Fruit fly (Drosophila melanogaster) whole organism, embryonic: Measurements from ENCODE around the gene Eip75B.

ENCODE experiments used
- C15 ChIP-seq: fragments of 200-800 bp; sonication (Bioruptor generic); IDR thresholded peaks from 3 replicates; pipeline ENCODE4 v1.3.6; 2022; ENCODE audit warnings: missing biosample characterization, missing genetic modification characterization
- CG10147 ChIP-seq: fragments of 200-800 bp; sonication (Bioruptor generic); optimal IDR thresholded peaks from 2 replicates; lab custom pipeline; 2019; ENCODE audit warnings: missing biosample characterization, mild to moderate bottlenecking, missing genetic modification characterization, moderate library complexity
- CG12236 ChIP-seq: fragments of 200-800 bp; sonication (Bioruptor generic); optimal IDR thresholded peaks from 2 replicates; lab custom pipeline; 2016; ENCODE audit warnings: missing biosample characterization, missing genetic modification characterization
- CG12744 ChIP-seq: fragments of 200-800 bp; sonication (Bioruptor generic); optimal IDR thresholded peaks from 2 replicates; lab custom pipeline; 2016; ENCODE audit warnings: missing biosample characterization, missing genetic modification characterization
- CG1792 ChIP-seq: fragments of 200-800 bp; sonication (Bioruptor generic); optimal IDR thresholded peaks from 2 replicates; lab custom pipeline; 2016; ENCODE audit warnings: missing biosample characterization, missing genetic modification characterization
- CG2120 ChIP-seq: fragments of 200-800 bp; sonication (Bioruptor generic); optimal IDR thresholded peaks from 3 replicates; lab custom pipeline; 2016; ENCODE audit warnings: missing biosample characterization, missing genetic modification characterization
- CG30020 ChIP-seq: fragments of 200-800 bp; optimal IDR thresholded peaks from 2 replicates; lab custom pipeline; 2019; ENCODE audit warnings: missing biosample characterization, mild to moderate bottlenecking, missing genetic modification characterization, moderate library complexity
- CG31224 ChIP-seq: fragments of 200-800 bp; sonication (Bioruptor generic); IDR thresholded peaks from 2 replicates; pipeline ENCODE4 v1.3.6; 2022; ENCODE audit warnings: missing biosample characterization, missing genetic modification characterization
- CG4360 ChIP-seq: fragments of 200-800 bp; sonication (Bioruptor generic); IDR thresholded peaks from 2 replicates; pipeline ENCODE4 v1.3.6; 2022; ENCODE audit warnings: missing biosample characterization, missing genetic modification characterization
- CG4707 ChIP-seq: fragments of 200-800 bp; sonication (Bioruptor generic); optimal IDR thresholded peaks from 2 replicates; lab custom pipeline; 2018; ENCODE audit warnings: missing biosample characterization, mild to moderate bottlenecking, missing genetic modification characterization, moderate library complexity
- CG5180 ChIP-seq: fragments of 200-800 bp; sonication (Bioruptor generic); optimal IDR thresholded peaks from 3 replicates; lab custom pipeline; 2017; ENCODE audit warnings: missing biosample characterization, missing genetic modification characterization, mild to moderate bottlenecking, moderate library complexity, missing genetic modification reagents
- CG7987 ChIP-seq: fragments of 200-800 bp; sonication (Bioruptor generic); optimal IDR thresholded peaks from 2 replicates; lab custom pipeline; 2018; ENCODE audit warnings: missing biosample characterization, mild to moderate bottlenecking, missing genetic modification characterization, moderate library complexity
- CG8089 ChIP-seq: fragments of 200-800 bp; sonication (Bioruptor generic); optimal IDR thresholded peaks from 3 replicates; lab custom pipeline; 2016; ENCODE audit warnings: missing biosample characterization, missing genetic modification characterization
- CG8290 ChIP-seq, 3 experiments: fragments of 200-800 bp; sonication (Bioruptor generic); optimal IDR thresholded peaks; 2 replicates each; lab custom pipeline; 2016 to 2019; ENCODE audit warnings: missing biosample characterization in 3 of 3, missing genetic modification characterization in 3 of 3, mild to moderate bottlenecking in 2 of 3, moderate library complexity in 1 of 3
- Camta ChIP-seq: fragments of 200-800 bp; sonication (Bioruptor generic); optimal IDR thresholded peaks from 2 replicates; lab custom pipeline; 2016; ENCODE audit warnings: missing biosample characterization, missing genetic modification characterization
- CkIIα-i1 ChIP-seq: fragments of 200-800 bp; sonication (Bioruptor generic); IDR thresholded peaks from 2 replicates; pipeline ENCODE4 v1.3.6; 2022; ENCODE audit warnings: missing biosample characterization, missing genetic modification characterization
- CoRest ChIP-seq: fragments of 200-800 bp; sonication (Bioruptor generic); optimal IDR thresholded peaks from 3 replicates; lab custom pipeline; 2018; ENCODE audit warnings: missing biosample characterization, mild to moderate bottlenecking, missing genetic modification characterization, moderate library complexity
- D19A ChIP-seq: fragments of 200-800 bp; optimal IDR thresholded peaks from 3 replicates; lab custom pipeline; 2019; ENCODE audit warnings: missing biosample characterization, mild to moderate bottlenecking, missing genetic modification characterization, moderate library complexity
- D19B ChIP-seq: fragments of 200-800 bp; sonication (Bioruptor generic); optimal IDR thresholded peaks from 2 replicates; lab custom pipeline; 2017; ENCODE audit warnings: missing biosample characterization, mild to moderate bottlenecking, missing genetic modification characterization
- Dip2 ChIP-seq: fragments of 200-800 bp; sonication (Bioruptor generic); IDR thresholded peaks from 2 replicates; pipeline ENCODE4 v1.3.6; 2022; ENCODE audit warnings: missing biosample characterization, missing genetic modification characterization
- Dip3 ChIP-seq: fragments of 200-800 bp; sonication (Bioruptor generic); optimal IDR thresholded peaks from 3 replicates; lab custom pipeline; 2016; ENCODE audit warnings: missing biosample characterization, missing genetic modification characterization
- GATAe ChIP-seq: fragments of 200-800 bp; sonication (Bioruptor generic); conservative IDR thresholded peaks from 2 replicates; pipeline ENCODE4 v1.3.6; 2022; ENCODE audit warnings: missing biosample characterization, missing genetic modification characterization
- Gug ChIP-seq: fragments of 200-800 bp; sonication (Bioruptor generic); IDR thresholded peaks from 4 replicates; pipeline ENCODE4 v1.3.6; 2022; ENCODE audit warnings: missing biosample characterization, missing genetic modification characterization
- Hand ChIP-seq: fragments of 200-800 bp; sonication (Bioruptor generic); optimal IDR thresholded peaks from 2 replicates; lab custom pipeline; 2017; ENCODE audit warnings: mild to moderate bottlenecking, missing biosample characterization, missing genetic modification reagents, missing genetic modification characterization
- Hr78 ChIP-seq, 2 experiments: fragments of 200-800 bp in 1 of 2; fragments of >200 bp in 1 of 2; sonication (Bioruptor generic) in 1 of 2; optimal IDR thresholded peaks; 2 replicates each; lab custom pipeline; 2017 to 2019; ENCODE audit warnings: missing biosample characterization in 2 of 2, missing genetic modification characterization in 2 of 2, mild to moderate bottlenecking in 1 of 2, moderate library complexity in 1 of 2
- Mrtf ChIP-seq: fragments of 200-800 bp; sonication (Bioruptor generic); IDR thresholded peaks from 3 replicates; pipeline ENCODE4 v1.3.6; 2022; ENCODE audit warnings: missing biosample characterization, missing genetic modification characterization
- Opbp ChIP-seq: fragments of 200-800 bp; sonication (Bioruptor generic); IDR thresholded peaks from 3 replicates; pipeline ENCODE4 v1.3.6; 2022; ENCODE audit warnings: missing biosample characterization, missing genetic modification characterization; ENCODE audit not compliant: partially characterized antibody
- Spps ChIP-seq: fragments of 200-800 bp; sonication (Bioruptor generic); optimal IDR thresholded peaks from 2 replicates; lab custom pipeline; 2018; ENCODE audit warnings: missing biosample characterization, mild to moderate bottlenecking, missing genetic modification characterization
- Ssrp ChIP-seq: fragments of 200-800 bp; sonication (Bioruptor generic); optimal IDR thresholded peaks from 2 replicates; lab custom pipeline; 2018; ENCODE audit warnings: missing biosample characterization, mild to moderate bottlenecking, missing genetic modification characterization, moderate library complexity
- ase ChIP-seq: fragments of 200-800 bp; sonication (Bioruptor generic); IDR thresholded peaks from 3 replicates; pipeline ENCODE4 v1.3.6; 2022; ENCODE audit warnings: missing biosample characterization, missing genetic modification characterization
- dm ChIP-seq: fragments of 200-800 bp; sonication (Bioruptor generic); optimal IDR thresholded peaks from 3 replicates; lab custom pipeline; 2016; ENCODE audit warnings: missing biosample characterization, missing genetic modification characterization
- eve ChIP-seq, 2 experiments: fragments of >200 bp; optimal IDR thresholded peaks; 2 replicates each; lab custom pipeline; 2017; ENCODE audit warnings: missing biosample characterization in 2 of 2, missing genetic modification characterization in 2 of 2
- fd96Cb ChIP-seq: fragments of 200-800 bp; sonication (Bioruptor generic); optimal IDR thresholded peaks from 2 replicates; lab custom pipeline; 2018; ENCODE audit warnings: missing biosample characterization, mild to moderate bottlenecking, missing genetic modification characterization, moderate library complexity
- fu2 ChIP-seq: fragments of 200-800 bp; sonication (Bioruptor generic); optimal IDR thresholded peaks from 2 replicates; lab custom pipeline; 2016; ENCODE audit warnings: missing biosample characterization, missing genetic modification characterization
- jigr1 ChIP-seq: fragments of 200-800 bp; sonication (Bioruptor generic); IDR thresholded peaks from 3 replicates; pipeline ENCODE4 v1.3.6; 2022; ENCODE audit warnings: missing biosample characterization, missing genetic modification characterization
- jing ChIP-seq: fragments of 200-800 bp; sonication (Bioruptor generic); optimal IDR thresholded peaks from 2 replicates; lab custom pipeline; 2018; ENCODE audit warnings: missing biosample characterization, mild to moderate bottlenecking, missing genetic modification characterization
- mld ChIP-seq: fragments of 200-800 bp; sonication (Bioruptor generic); IDR thresholded peaks from 3 replicates; pipeline ENCODE4 v1.3.6; 2022; ENCODE audit warnings: missing biosample characterization, missing genetic modification characterization; ENCODE audit not compliant: partially characterized antibody
- psq ChIP-seq: fragments of 200-800 bp; sonication (Bioruptor generic); optimal IDR thresholded peaks from 2 replicates; lab custom pipeline; 2017; ENCODE audit warnings: missing biosample characterization, missing genetic modification characterization
- sens-2 ChIP-seq: fragments of 200-800 bp; sonication (Bioruptor generic); IDR thresholded peaks from 2 replicates; pipeline ENCODE4 v1.3.6; 2022; ENCODE audit warnings: missing biosample characterization, missing genetic modification characterization
- sisA ChIP-seq: fragments of 200-800 bp; sonication (Bioruptor generic); IDR thresholded peaks from 2 replicates; pipeline ENCODE4 v1.3.6; 2022; ENCODE audit warnings: missing biosample characterization, missing genetic modification characterization
- so ChIP-seq: fragments of 200-800 bp; sonication (Bioruptor generic); IDR thresholded peaks from 3 replicates; pipeline ENCODE4 v1.3.6; 2022; ENCODE audit warnings: missing biosample characterization, missing genetic modification characterization
- sob ChIP-seq: fragments of 200-800 bp; sonication (Bioruptor generic); IDR thresholded peaks from 2 replicates; pipeline ENCODE4 v1.3.6; 2022; ENCODE audit warnings: missing biosample characterization, missing genetic modification characterization
- sr ChIP-seq: fragments of 200-800 bp; sonication (Bioruptor generic); IDR thresholded peaks from 3 replicates; pipeline ENCODE4 v1.3.6; 2022; ENCODE audit warnings: missing biosample characterization, missing genetic modification characterization
- sug ChIP-seq: fragments of 200-800 bp; optimal IDR thresholded peaks from 2 replicates; lab custom pipeline; 2019; ENCODE audit warnings: missing biosample characterization, mild to moderate bottlenecking, missing genetic modification characterization, moderate library complexity
- ttk ChIP-seq: fragments of 200-800 bp; sonication (Bioruptor generic); IDR thresholded peaks from 2 replicates; pipeline ENCODE4 v2.1.2; 2022; ENCODE audit warnings: missing biosample characterization, missing genetic modification characterization
- usp ChIP-seq: fragments of >200 bp; optimal IDR thresholded peaks from 2 replicates; lab custom pipeline; 2017; ENCODE audit warnings: missing biosample characterization, missing genetic modification characterization
- wek ChIP-seq: fragments of 200-800 bp; sonication (Bioruptor generic); optimal IDR thresholded peaks from 3 replicates; lab custom pipeline; 2018; ENCODE audit warnings: missing biosample characterization, mild to moderate bottlenecking, missing genetic modification characterization, moderate library complexity
- z ChIP-seq: fragments of 200-800 bp; sonication (Bioruptor generic); IDR thresholded peaks from 3 replicates; pipeline ENCODE4 v1.3.6; 2022; ENCODE audit warnings: missing biosample characterization, missing genetic modification characterization
- zfh2 ChIP-seq: fragments of 200-800 bp; sonication (Bioruptor generic); optimal IDR thresholded peaks from 2 replicates; lab custom pipeline; 2016; ENCODE audit warnings: missing biosample characterization, missing genetic modification characterization

The Eip75B gene

dm6 chr3L:18005055-18005874 is 59.2 kb downstream of the Eip75B start:
- TF ChIP-seq Camta: peak; percentile 86
- TF ChIP-seq sob: no peak
- 0 out of 3 replicates have a peak, but pooled peaks have one; percentile 45 for TF ChIP-seq so
- TF ChIP-seq ttk (GFP tag; lab: Robert Waterston, UW): no peak
- peak; percentile 96 for TF ChIP-seq D19A (tag; lab: Kevin White, UChicago)
- TF ChIP-seq Spps (tag; lab: Kevin White, UChicago): peak; percentile 91
- TF ChIP-seq CG4360: no peak; the same call in 1 of the 2 replicates
- peak; percentile 31 for TF ChIP-seq CG1792 (GFP tag; lab: Kevin White, UChicago)
- peak; percentile 93 for TF ChIP-seq CoRest (tag; lab: Kevin White, UChicago)
- peak; percentile 79 for TF ChIP-seq z (GFP tag; lab: Robert Waterston, UW)
- peak; percentile 24 for TF ChIP-seq sug (tag; lab: Kevin White, UChicago)
- TF ChIP-seq dm (GFP tag; lab: Kevin White, UChicago): peak; percentile 41
- TF ChIP-seq CG2120: peak; percentile 41
- peak; percentile 36 for TF ChIP-seq CG7987 (GFP tag; lab: Kevin White, UChicago)
- peak; percentile 50 for TF ChIP-seq fu2 (GFP tag; lab: Kevin White, UChicago)
- no peak for TF ChIP-seq C15 (GFP tag; lab: Robert Waterston, UW)
- TF ChIP-seq fd96Cb (tag; lab: Kevin White, UChicago): peak; percentile 88
- TF ChIP-seq sisA (GFP tag; lab: Robert Waterston, UW): peak; percentile 53
- no peak for TF ChIP-seq GATAe (GFP tag; lab: Robert Waterston, UW)
- no peak for TF ChIP-seq Dip2 (GFP tag; lab: Robert Waterston, UW)
- peak; percentile 78 for TF ChIP-seq CG12744 (GFP tag; lab: Kevin White, UChicago)
- TF ChIP-seq Hand (GFP tag; lab: Kevin White, UChicago): no peak
- TF ChIP-seq sr: no peak
- TF ChIP-seq Gug: no peak
- no peak for TF ChIP-seq CkIIα-i1 (GFP tag; lab: Robert Waterston, UW)
- peak; percentile 77 for TF ChIP-seq CG30020 (tag; lab: Kevin White, UChicago)
- peak; percentile 87 for TF ChIP-seq D19B
- peak in 1 of 2 experiments; percentile 70 for TF ChIP-seq Hr78 (GFP tag; optimal IDR thresholded peaks at IDR 0.05; lab: Kevin White, UChicago)
- TF ChIP-seq eve (GFP tag; optimal IDR thresholded peaks at IDR 0.05; lab: Kevin White, UChicago): peak; percentile 60 to 91
- TF ChIP-seq sens-2: 0 out of 2 replicates have a peak, but pooled peaks have one; percentile 12
- TF ChIP-seq CG31224 (GFP tag; lab: Robert Waterston, UW): no peak
- no peak for TF ChIP-seq mld (GFP tag; lab: Robert Waterston, UW)
- TF ChIP-seq Opbp: no peak
- TF ChIP-seq jing (GFP tag; lab: Kevin White, UChicago): peak; percentile 61
- TF ChIP-seq zfh2 (GFP tag; lab: Kevin White, UChicago): no peak
- peak; percentile 91 for TF ChIP-seq Ssrp (tag; lab: Kevin White, UChicago)
- no peak for TF ChIP-seq Dip3 (GFP tag; lab: Kevin White, UChicago)
- peak; percentile 83 for TF ChIP-seq CG12236 (GFP tag; lab: Kevin White, UChicago)
- peak; percentile 65 for TF ChIP-seq CG8290 (GFP tag; optimal IDR thresholded peaks at IDR 0.05; lab: Kevin White, UChicago)
- peak in 1 of 2 experiments; percentile 81 for TF ChIP-seq CG8290 (tag; optimal IDR thresholded peaks at IDR 0.05; lab: Kevin White, UChicago)
- peak; percentile 36 for TF ChIP-seq psq
- TF ChIP-seq CG10147 (GFP tag; lab: Kevin White, UChicago): peak; percentile 34
- TF ChIP-seq CG5180 (GFP tag; lab: Kevin White, UChicago): peak; percentile 62
- no peak for TF ChIP-seq wek (GFP tag; lab: Kevin White, UChicago)
- TF ChIP-seq Mrtf (GFP tag; lab: Robert Waterston, UW): no peak
- TF ChIP-seq CG4707 (GFP tag; lab: Kevin White, UChicago): peak; percentile 48
- no peak for TF ChIP-seq usp (GFP tag; lab: Kevin White, UChicago)
- TF ChIP-seq ase (GFP tag; lab: Robert Waterston, UW): no peak
- TF ChIP-seq CG8089 (GFP tag; lab: Kevin White, UChicago): peak; percentile 84
- no peak; the same call in 2 of the 3 replicates for TF ChIP-seq jigr1 (GFP tag; lab: Robert Waterston, UW)
